Fruit fly (Drosophila melanogaster): ENCODE measurements around the gene Xrcc2.

- TF ChIP-seq rgr (GFP tag; optimal IDR thresholded peaks at IDR 0.05), result no peak
- TF ChIP-seq h (GFP tag; optimal IDR thresholded peaks at IDR 0.05), result no peak
- TF ChIP-seq CG32264 (GFP tag; optimal IDR thresholded peaks at IDR 0.05), result no peak
- TF ChIP-seq dl (GFP tag; optimal IDR thresholded peaks at IDR 0.05; ENCODE audit: insufficient read depth in 1 of 2, partially characterized antibody in 2 of 2), result no peak
- no peak for TF ChIP-seq Vsx2 (GFP tag; optimal IDR thresholded peaks at IDR 0.05; ENCODE audit: partially characterized antibody)
- no peak for TF ChIP-seq Mio (GFP tag; optimal IDR thresholded peaks at IDR 0.05)
- no peak for TF ChIP-seq Abd-B (GFP tag; optimal IDR thresholded peaks at IDR 0.05)
- no peak for TF ChIP-seq tai (GFP tag; optimal IDR thresholded peaks at IDR 0.05)
- no peak for TF ChIP-seq brk (GFP tag; optimal IDR thresholded peaks at IDR 0.05)
- TF ChIP-seq Hr78 (GFP tag; optimal IDR thresholded peaks at IDR 0.05), result no peak
These were observed 39.6 kb upstream of the Xrcc2 start, which contains the start of gene CG43843 for dm6 chrX:18460318-18460717.
